Worm (Caenorhabditis elegans) whole organism, L4/young adult: ENCODE results near the gene unc-30.

ENCODE experiments used
- W03F9.2 ChIP-seq: fragments of 150-350 bp; optimal IDR thresholded peaks from 2 replicates; lab custom pipeline; 2014; ENCODE audit warnings: missing biosample characterization, missing genetic modification characterization
- dao-5 ChIP-seq: sonication (generic microtip); optimal IDR thresholded peaks from 2 replicates; lab custom pipeline; 2016; ENCODE audit warnings: missing genotype, missing genetic modification characterization, moderate library complexity, missing compliant biosample characterization
- him-1 ChIP-seq: sonication (generic microtip); optimal IDR thresholded peaks from 2 replicates; lab custom pipeline; 2016; ENCODE audit warnings: missing genotype, missing genetic modification reagents, missing genetic modification characterization, missing compliant biosample characterization

unc-30 gene

ce11 chrIV:13116679-13117078 lies 2.1 kb upstream of the unc-30 start:
- TF ChIP-seq him-1 (tag; lab: Kevin White, UChicago) = no peak
- no peak for TF ChIP-seq dao-5
- no peak for TF ChIP-seq W03F9.2 (tag; lab: Kevin White, UChicago)

ce11 chrIV:13121396-13121795 lies 2.6 kb downstream of the unc-30 start:
- TF ChIP-seq W03F9.2 (tag; lab: Kevin White, UChicago) (no peak), dao-5 (no peak), him-1 (tag; lab: Kevin White, UChicago) (no peak)

- no peak for TF ChIP-seq W03F9.2 (tag; lab: Kevin White, UChicago)
- no peak for TF ChIP-seq dao-5
- no peak for TF ChIP-seq him-1 (tag; lab: Kevin White, UChicago)
Observed at ce11 chrIV:13125999-13126398, 7.2 kb downstream of the unc-30 start.

- TF ChIP-seq dao-5 (no peak), W03F9.2 (tag; lab: Kevin White, UChicago) (no peak)
Observed at ce11 chrIV:13127720-13128119, 8.9 kb downstream of the unc-30 start.

ce11 chrIV:13142254-13142653 lies 23.5 kb downstream of the unc-30 start, which contains the start of gene spe-43:
spe-43 (minus strand) TSS chrIV:13142354.
- no peak for TF ChIP-seq him-1 (tag; lab: Kevin White, UChicago)
- no peak for TF ChIP-seq W03F9.2 (tag; lab: Kevin White, UChicago)
- no peak for TF ChIP-seq dao-5

- TF ChIP-seq dao-5 (no peak), him-1 (tag; lab: Kevin White, UChicago) (no peak), W03F9.2 (tag; lab: Kevin White, UChicago) (no peak)
Observed at ce11 chrIV:13149276-13149675, 30.5 kb downstream of the unc-30 start, which contains the start of gene nlp-79. nlp-79 (plus strand) TSS chrIV:13149576.

ce11 chrIV:13154391-13155283 lies 35.9 kb downstream of the unc-30 start, which contains the start of the genes crld-1 and msh-5:
crld-1 (minus strand) TSS chrIV:13154441.
msh-5 (plus strand) TSS chrIV:13155233.
- TF ChIP-seq dao-5 (no peak), him-1 (tag; lab: Kevin White, UChicago) (no peak), W03F9.2 (tag; lab: Kevin White, UChicago) (no peak)

- TF ChIP-seq him-1 (tag; lab: Kevin White, UChicago) (no peak), W03F9.2 (tag; lab: Kevin White, UChicago) (no peak), dao-5 (no peak)
Observed at ce11 chrIV:13165181-13165580, 46.4 kb downstream of the unc-30 start, which contains the start of gene scl-14. scl-14 (plus strand) TSS chrIV:13165481.

- no peak for TF ChIP-seq dao-5
- no peak for TF ChIP-seq him-1 (tag; lab: Kevin White, UChicago)
- no peak for TF ChIP-seq W03F9.2 (tag; lab: Kevin White, UChicago)
Observed at ce11 chrIV:13167534-13167933, 48.8 kb downstream of the unc-30 start.

ce11 chrIV:13170241-13170640 lies 51.5 kb downstream of the unc-30 start, which contains the start of gene nas-14:
nas-14 (plus strand) TSS chrIV:13170541.
- no peak for TF ChIP-seq dao-5
- no peak for TF ChIP-seq him-1 (tag; lab: Kevin White, UChicago)
- no peak for TF ChIP-seq W03F9.2 (tag; lab: Kevin White, UChicago)

ce11 chrIV:13173359-13173758 lies 54.6 kb downstream of the unc-30 start:
- TF ChIP-seq him-1 (tag; lab: Kevin White, UChicago) = no peak
- TF ChIP-seq W03F9.2 (tag; lab: Kevin White, UChicago) = no peak
- no peak for TF ChIP-seq dao-5
